Worm (Caenorhabditis elegans): Measurements from ENCODE around the gene F48E8.3.

ce11 chrIII:5450430-5450829 is 10.7 kb upstream of the F48E8.3 start, which contains the start of gene paa-1:
- TF ChIP-seq zip-4 (GFP tag; optimal IDR thresholded peaks at IDR 0.05) = no peak
- TF ChIP-seq nhr-28 (tag; optimal IDR thresholded peaks at IDR 0.05) = no peak
- no peak for TF ChIP-seq nhr-71 (tag; optimal IDR thresholded peaks at IDR 0.05)
- no peak for TF ChIP-seq irx-1 (tag; optimal IDR thresholded peaks at IDR 0.05)
- TF ChIP-seq ama-1 (optimal IDR thresholded peaks at IDR 0.05) = no peak
- no peak for TF ChIP-seq elt-2 (tag; optimal IDR thresholded peaks at IDR 0.05)
- TF ChIP-seq fkh-10 (GFP tag; optimal IDR thresholded peaks at IDR 0.05) = no peak
- no peak for TF ChIP-seq unc-98 (GFP tag; IDR thresholded peaks at IDR 0.05)
- no peak for TF ChIP-seq F16B12.6 (tag; optimal IDR thresholded peaks at IDR 0.05)
- no peak for TF ChIP-seq ceh-63 (GFP tag; optimal IDR thresholded peaks at IDR 0.05)
- no peak for TF ChIP-seq zag-1 (tag; optimal IDR thresholded peaks at IDR 0.05)
- TF ChIP-seq aha-1 (tag; optimal IDR thresholded peaks at IDR 0.05) = no peak
- TF ChIP-seq mep-1 (tag; optimal IDR thresholded peaks at IDR 0.05) = no peak
- TF ChIP-seq lin-15B (tag; optimal IDR thresholded peaks at IDR 0.05) = no peak
